Worm (Caenorhabditis elegans): ENCODE measurements around the gene K07E3.1.

DNA sequence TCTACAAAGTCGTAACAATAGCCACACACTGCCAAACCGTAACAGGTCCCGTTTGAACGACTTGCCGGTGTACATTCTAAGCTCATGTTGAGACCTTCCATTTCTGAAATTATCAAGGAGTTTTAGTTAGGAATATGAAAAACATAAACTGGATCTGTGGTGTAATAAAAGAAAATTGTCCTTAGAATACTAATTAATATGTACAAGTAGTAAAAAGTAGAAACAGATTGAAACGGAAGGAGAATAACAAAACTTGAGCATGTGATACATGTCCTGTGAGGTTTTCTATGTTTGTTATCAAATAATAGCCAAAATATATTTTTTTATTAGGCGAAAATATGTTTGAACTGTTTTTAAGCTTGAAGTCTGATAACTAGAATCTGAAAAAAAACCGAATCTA lies 19.3 kb downstream of the K07E3.1 start, which contains the start of gene frpr-1:
- no peak for TF ChIP-seq him-1 (tag; optimal IDR thresholded peaks at IDR 0.05)
- TF ChIP-seq dao-5 (tag; optimal IDR thresholded peaks at IDR 0.05): no peak
- no peak for TF ChIP-seq W03F9.2 (tag; optimal IDR thresholded peaks at IDR 0.05)
